Worm (Caenorhabditis elegans): ENCODE measurements around the gene rpac-19.

The rpac-19 gene

DNA sequence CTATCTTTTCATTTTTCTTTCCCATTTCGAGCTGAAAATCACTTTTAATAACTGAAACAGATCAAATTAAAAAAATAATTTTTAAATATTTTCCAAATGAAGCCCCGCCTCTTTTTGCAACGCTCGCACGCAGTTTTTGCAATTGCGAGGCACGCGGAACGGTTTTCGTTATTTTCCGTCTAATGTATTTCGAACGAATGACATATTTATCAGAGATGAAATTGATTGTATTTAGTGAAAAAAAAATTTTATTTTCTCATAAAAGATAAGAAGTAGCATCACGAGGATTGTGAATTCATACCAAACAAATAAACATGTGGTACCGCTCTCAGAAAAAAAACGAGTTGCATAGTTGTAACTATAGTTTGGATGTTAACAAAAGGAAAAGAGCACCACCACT, at the start of gene rpac-19:
Gene rpac-19, minus strand, starts transcription at position 31 of the 400 bp plus-strand sequence.
- TF ChIP-seq lsy-2 (tag; optimal IDR thresholded peaks at IDR 0.05) (peak; percentile 30), hlh-1 (tag; optimal IDR thresholded peaks at IDR 0.05) (no peak), unc-120 (tag; optimal IDR thresholded peaks at IDR 0.05; ENCODE audit: poor library complexity, severe bottlenecking) (peak; percentile 32), mls-2 (tag; optimal IDR thresholded peaks at IDR 0.05) (peak; percentile 53), unc-62 (GFP tag; optimal IDR thresholded peaks at IDR 0.05) (no peak), pha-4 (tag; optimal IDR thresholded peaks at IDR 0.05) (no peak), mep-1 (tag; optimal IDR thresholded peaks at IDR 0.05) (peak; percentile 77), blmp-1 (tag; optimal IDR thresholded peaks at IDR 0.05) (peak; percentile 71), nhr-76 (tag; optimal IDR thresholded peaks at IDR 0.05) (peak; percentile 20), sptf-1 (tag; optimal IDR thresholded peaks at IDR 0.05) (peak; percentile 73), flh-1 (GFP tag; optimal IDR thresholded peaks at IDR 0.05) (no peak), M03D4.4 (tag; optimal IDR thresholded peaks at IDR 0.05) (peak; percentile 69), snpc-4 (tag; optimal IDR thresholded peaks at IDR 0.05) (no peak), ceh-39 (tag; optimal IDR thresholded peaks at IDR 0.05) (peak; percentile 29), ceh-43 (GFP tag; optimal IDR thresholded peaks at IDR 0.05) (peak; percentile 47), nhr-28 (tag; optimal IDR thresholded peaks at IDR 0.05) (no peak), ces-1 (GFP tag; optimal IDR thresholded peaks at IDR 0.05) (no peak), mab-5 (tag; optimal IDR thresholded peaks at IDR 0.05) (peak; percentile 17), bed-3 (GFP tag; optimal IDR thresholded peaks at IDR 0.05) (peak; percentile 47), lin-13 (tag; optimal IDR thresholded peaks at IDR 0.05) (no peak), tbx-8 (GFP tag; optimal IDR thresholded peaks at IDR 0.05) (no peak), cnd-1 (tag; optimal IDR thresholded peaks at IDR 0.05) (peak; percentile 13), sem-2 (GFP tag; optimal IDR thresholded peaks at IDR 0.05) (peak; percentile 9), nhr-2 (tag; optimal IDR thresholded peaks at IDR 0.05) (peak; percentile 19)

DNA sequence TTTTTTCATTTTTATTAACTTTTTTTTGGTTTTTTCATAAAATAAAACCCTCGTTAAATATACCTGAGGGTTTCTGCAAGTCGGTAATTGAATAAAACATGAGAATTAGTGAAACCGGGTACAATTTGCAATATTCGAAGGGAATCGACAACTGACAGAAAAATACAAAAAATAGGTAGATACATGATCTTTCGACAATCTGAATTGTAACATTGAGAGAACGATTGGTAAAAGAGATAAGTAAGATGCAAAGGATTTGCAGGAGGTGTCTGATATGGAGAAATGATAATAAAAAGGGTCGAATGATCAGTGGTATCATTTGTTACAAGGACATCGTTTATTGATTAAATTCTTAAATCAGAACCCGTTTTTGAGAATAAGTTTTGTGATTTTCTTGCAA, 49.1 kb upstream of the rpac-19 start, which contains the start of gene ugt-60:
Gene ugt-60, minus strand, starts transcription at position 233 of the 400 bp plus-strand sequence.
- TF ChIP-seq elt-1 (tag; optimal IDR thresholded peaks at IDR 0.05; ENCODE audit: borderline replicate concordance, insufficient read depth) = peak; percentile 51
- TF ChIP-seq mab-5 (tag; optimal IDR thresholded peaks at IDR 0.05) = no peak
- no peak for TF ChIP-seq snpc-4 (tag; optimal IDR thresholded peaks at IDR 0.05)

DNA sequence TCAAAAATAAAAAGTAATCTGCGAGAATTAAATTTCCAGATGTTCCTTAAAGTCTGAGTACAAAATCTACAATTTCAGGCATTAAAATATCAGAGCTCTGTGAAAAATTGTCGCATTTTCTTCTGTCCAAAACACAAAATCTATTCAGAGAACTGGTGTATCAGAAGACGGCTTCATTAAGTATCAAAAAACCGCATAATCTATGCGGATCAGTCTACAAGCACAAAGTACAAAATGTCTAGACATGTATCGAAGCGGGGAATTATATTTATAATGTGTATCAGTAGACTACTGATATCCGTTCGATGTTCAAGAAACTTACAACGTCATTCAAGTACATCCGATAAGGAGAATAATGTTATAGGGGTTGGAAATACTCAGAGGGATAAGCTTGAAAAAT, 39.9 kb upstream of the rpac-19 start:
- no peak for TF ChIP-seq nhr-12 (tag; optimal IDR thresholded peaks at IDR 0.05)
- TF ChIP-seq flh-1 (GFP tag; optimal IDR thresholded peaks at IDR 0.05) = no peak
- no peak for TF ChIP-seq ceh-83 (GFP tag; optimal IDR thresholded peaks at IDR 0.05)
- no peak for TF ChIP-seq nhr-237 (tag; optimal IDR thresholded peaks at IDR 0.05)
- TF ChIP-seq unc-39 (tag; optimal IDR thresholded peaks at IDR 0.05) = no peak
- no peak for TF ChIP-seq hlh-1 (tag; optimal IDR thresholded peaks at IDR 0.05)
- TF ChIP-seq ceh-39 (tag; optimal IDR thresholded peaks at IDR 0.05) = no peak
- TF ChIP-seq ces-1 (GFP tag; optimal IDR thresholded peaks at IDR 0.05) = no peak
- no peak for TF ChIP-seq lin-13 (tag; optimal IDR thresholded peaks at IDR 0.05)
- no peak for TF ChIP-seq sem-2 (GFP tag; optimal IDR thresholded peaks at IDR 0.05)
- no peak for TF ChIP-seq nhr-28 (tag; optimal IDR thresholded peaks at IDR 0.05)

DNA sequence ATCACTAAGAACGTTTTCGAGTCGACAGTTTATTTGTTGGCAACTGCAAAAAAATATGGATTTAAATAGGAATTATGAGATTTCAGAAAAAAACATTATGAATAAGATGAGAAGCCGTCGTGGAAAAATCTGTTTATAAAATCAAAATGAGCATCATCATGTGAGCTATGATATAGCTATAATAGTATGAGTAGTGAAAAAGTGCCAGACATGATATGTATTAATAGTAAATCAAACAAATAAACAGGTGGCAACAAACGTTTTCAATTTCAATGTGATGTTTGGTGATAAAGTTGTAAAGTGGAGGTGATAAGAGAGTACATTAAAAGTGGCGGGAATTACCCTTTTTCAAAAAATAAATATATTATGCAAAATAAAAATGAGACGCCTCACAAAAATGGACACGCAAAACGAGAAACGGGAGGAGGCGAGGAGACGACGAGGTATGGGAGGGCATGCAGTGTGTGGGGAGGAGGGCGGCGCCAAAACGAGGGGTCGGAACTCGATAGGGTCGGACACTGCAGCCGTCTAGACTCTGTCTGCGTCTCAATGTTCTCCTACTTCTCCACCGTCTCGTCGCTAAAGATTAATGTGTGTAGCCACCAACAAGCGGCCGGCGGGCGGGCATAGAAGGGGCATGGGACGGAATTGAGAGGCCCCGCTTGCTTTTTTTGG, 38.0 kb upstream of the rpac-19 start, which contains the start of gene C07A9.9:
Gene C07A9.9, minus strand, starts transcription at position 51 of the 675 bp plus-strand sequence.
- TF ChIP-seq nhr-28 (tag; optimal IDR thresholded peaks at IDR 0.05) (no peak), lsy-2 (tag; optimal IDR thresholded peaks at IDR 0.05) (peak; percentile 38), hlh-1 (tag; optimal IDR thresholded peaks at IDR 0.05) (no peak), nhr-237 (tag; optimal IDR thresholded peaks at IDR 0.05) (peak; percentile 20), pha-4 (tag; optimal IDR thresholded peaks at IDR 0.05) (no peak), ham-2 (GFP tag; optimal IDR thresholded peaks at IDR 0.05) (peak; percentile 98), lin-32 (GFP tag; optimal IDR thresholded peaks at IDR 0.05) (no peak), flh-1 (GFP tag; optimal IDR thresholded peaks at IDR 0.05) (no peak), unc-39 (tag; optimal IDR thresholded peaks at IDR 0.05) (no peak), ces-1 (GFP tag; optimal IDR thresholded peaks at IDR 0.05) (peak; percentile 19), unc-62 (GFP tag; optimal IDR thresholded peaks at IDR 0.05) (peak; percentile 20), sem-2 (GFP tag; optimal IDR thresholded peaks at IDR 0.05) (no peak), sptf-1 (tag; optimal IDR thresholded peaks at IDR 0.05) (peak; percentile 75), unc-120 (tag; optimal IDR thresholded peaks at IDR 0.05; ENCODE audit: poor library complexity, severe bottlenecking) (peak; percentile 84), snpc-4 (tag; optimal IDR thresholded peaks at IDR 0.05) (no peak), tbx-8 (GFP tag; optimal IDR thresholded peaks at IDR 0.05) (no peak), lin-13 (tag; optimal IDR thresholded peaks at IDR 0.05) (peak; percentile 20), elt-3 (tag; optimal IDR thresholded peaks at IDR 0.05) (no peak), zip-8 (tag; optimal IDR thresholded peaks at IDR 0.05) (no peak), mls-2 (tag; optimal IDR thresholded peaks at IDR 0.05) (peak; percentile 54), ceh-83 (GFP tag; optimal IDR thresholded peaks at IDR 0.05) (no peak), ceh-43 (GFP tag; optimal IDR thresholded peaks at IDR 0.05) (no peak), mab-5 (tag; optimal IDR thresholded peaks at IDR 0.05) (no peak), nhr-2 (tag; optimal IDR thresholded peaks at IDR 0.05) (no peak), cnd-1 (tag; optimal IDR thresholded peaks at IDR 0.05) (no peak), drap-1 (GFP tag; optimal IDR thresholded peaks at IDR 0.05) (no peak), ztf-11 (tag; optimal IDR thresholded peaks at IDR 0.05) (no peak), mep-1 (tag; optimal IDR thresholded peaks at IDR 0.05) (no peak), elt-1 (tag; optimal IDR thresholded peaks at IDR 0.05; ENCODE audit: borderline replicate concordance, insufficient read depth) (peak; percentile 35), ceh-39 (tag; optimal IDR thresholded peaks at IDR 0.05) (no peak), nhr-12 (tag; optimal IDR thresholded peaks at IDR 0.05) (no peak), bed-3 (GFP tag; optimal IDR thresholded peaks at IDR 0.05) (no peak), M03D4.4 (tag; optimal IDR thresholded peaks at IDR 0.05) (peak; percentile 50), blmp-1 (tag; optimal IDR thresholded peaks at IDR 0.05) (no peak), nhr-76 (tag; optimal IDR thresholded peaks at IDR 0.05) (no peak)

All from whole organism, mixed stage, embryonic.